Worm (Caenorhabditis elegans): Measurements from ENCODE around the gene dnj-16.

The dnj-16 gene

DNA sequence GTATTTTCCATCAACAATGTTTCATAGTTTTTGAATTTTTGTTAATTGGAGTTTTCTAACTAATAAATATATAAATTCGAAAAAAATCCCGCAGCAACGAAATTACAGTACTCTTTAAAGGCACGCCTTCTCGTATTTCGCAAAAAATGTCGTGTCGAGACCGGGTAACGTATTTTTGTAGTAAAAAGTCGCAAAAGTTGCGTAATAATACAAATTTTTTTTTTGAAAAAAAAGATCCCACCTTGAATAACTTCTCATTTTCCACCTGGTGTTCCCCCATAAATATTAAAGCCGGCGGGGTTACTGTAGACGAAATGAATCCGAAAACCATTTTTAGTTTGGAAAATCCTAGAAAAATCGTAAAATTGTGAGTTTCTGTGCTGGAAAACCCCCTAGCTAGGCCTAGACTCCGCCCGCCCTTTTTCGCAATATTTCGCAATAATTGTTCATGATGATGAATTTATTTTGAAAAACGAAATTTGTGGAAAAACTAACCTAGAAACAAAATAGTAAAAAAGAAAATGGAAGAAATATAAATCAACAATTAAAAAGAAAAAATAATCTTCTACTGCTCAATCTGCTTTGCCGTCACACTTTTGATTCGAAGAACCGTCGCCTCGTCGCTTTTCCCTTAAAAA lies 51.4 kb downstream of the dnj-16 start, which contains the start of gene F43C1.7:
Gene F43C1.7, minus strand, starts transcription at position 351 of the 638 bp plus-strand sequence.
- TF ChIP-seq cebp-1 (GFP tag; IDR thresholded peaks at IDR 0.05) (peak; percentile 72; the same call in 1 of the 2 replicates), cebp-1 (tag; optimal IDR thresholded peaks at IDR 0.05) (peak; percentile 94), lag-1 (GFP tag; IDR thresholded peaks at IDR 0.05) (no peak), him-1 (tag; optimal IDR thresholded peaks at IDR 0.05) (peak; percentile 76), ztf-26 (tag; optimal IDR thresholded peaks at IDR 0.05) (no peak)
